Fruit fly (Drosophila melanogaster) S2 (cell line): ENCODE measurements around the gene Art4.

Experiments used
- CG8478 ChIP-seq: fragments of >200 bp; optimal IDR thresholded peaks from 2 replicates; lab custom pipeline; 2018
- CTCF ChIP-seq, 2 experiments: fragments of >200 bp; optimal IDR thresholded peaks; 2 replicates each; lab custom pipeline; 2018

DNA sequence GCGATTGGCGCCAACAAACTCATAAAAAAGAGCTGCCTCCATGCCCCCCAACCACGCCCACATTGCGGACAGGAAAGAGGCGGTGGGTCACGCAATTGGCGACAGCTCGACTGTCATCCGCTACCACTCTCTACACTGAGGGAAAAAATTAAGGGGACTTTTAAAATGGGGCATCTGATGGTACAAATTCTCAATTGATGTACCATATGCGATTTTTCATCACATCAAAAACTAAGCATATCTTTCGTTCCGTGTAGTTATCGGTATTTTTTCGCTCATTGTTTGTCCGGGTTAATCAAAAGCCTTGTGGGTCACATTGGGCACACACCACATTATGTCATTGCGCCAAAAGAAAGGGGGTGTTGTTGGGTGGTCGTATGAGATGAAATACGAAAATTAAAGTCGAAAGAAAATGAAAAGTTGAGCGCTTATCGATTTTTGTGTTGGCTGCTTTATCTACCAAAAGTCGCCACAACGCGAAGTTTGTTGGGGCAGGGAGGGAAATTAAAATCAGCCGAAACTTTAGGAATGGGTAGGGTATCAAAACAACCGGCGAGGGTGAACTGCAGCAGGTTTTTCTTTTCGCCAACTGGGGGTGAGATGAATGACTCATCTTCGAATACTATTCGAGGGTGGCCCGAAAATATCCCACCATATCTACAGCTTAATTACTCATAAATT lies 38.3 kb upstream of the Art4 start:
- TF ChIP-seq CTCF (optimal IDR thresholded peaks at IDR 0.05; lab: Kevin White, UChicago) (no peak), CG8478 (no peak)
